Worm (Caenorhabditis elegans) whole organism, L1 larva: ENCODE results near the gene acr-15.
"Not testable (repeated sequence)": the region's sequence is repeated elsewhere in the genome, so short reads cannot be mapped to it uniquely, and the experiment has no call there.

Experiments
- ceh-63 ChIP-seq: fragments of 200-800 bp; sonication (Bioruptor generic); optimal IDR thresholded peaks from 2 replicates; lab custom pipeline; 2018; ENCODE audit warnings: mild to moderate bottlenecking, missing genetic modification characterization, missing compliant biosample characterization
- elt-2 ChIP-seq: sonication (generic microtip); optimal IDR thresholded peaks from 2 replicates; lab custom pipeline; 2016; ENCODE audit warnings: missing genetic modification characterization, mild to moderate bottlenecking, inconsistent platforms, missing compliant biosample characterization, missing genetic modification reagents
- elt-3 ChIP-seq, 6 experiments: fragments of 150-350 bp in 1 of 6; sonication (generic microtip); optimal IDR thresholded peaks; 2 replicates each; lab custom pipeline; 2017 to 2018; ENCODE audit warnings: missing biosample characterization in 6 of 6, missing genetic modification characterization in 6 of 6, inconsistent platforms in 1 of 6
- jun-1 ChIP-seq: fragments of 150-350 bp; optimal IDR thresholded peaks from 2 replicates; lab custom pipeline; 2014; ENCODE audit warnings: missing biosample characterization, missing genetic modification reagents, missing genetic modification characterization
- lsy-2 ChIP-seq, 2 experiments: fragments of 150-350 bp; optimal IDR thresholded peaks; 2 replicates each; lab custom pipeline; 2014; ENCODE audit warnings: missing biosample characterization in 2 of 2, missing genetic modification characterization in 2 of 2
- skn-1 ChIP-seq: fragments of 150-350 bp; optimal IDR thresholded peaks from 2 replicates; lab custom pipeline; 2014; ENCODE audit warnings: missing biosample characterization, missing genetic modification characterization
- unc-130 ChIP-seq: fragments of 150-350 bp; optimal IDR thresholded peaks from 2 replicates; lab custom pipeline; 2017; ENCODE audit warnings: missing biosample characterization, missing genetic modification characterization, inconsistent platforms
- xbp-1 ChIP-seq: sonication (generic microtip); optimal IDR thresholded peaks from 2 replicates; lab custom pipeline; 2016; ENCODE audit warnings: missing genetic modification characterization, missing compliant biosample characterization
- zag-1 ChIP-seq: fragments of 150-350 bp; optimal IDR thresholded peaks from 2 replicates; lab custom pipeline; 2014; ENCODE audit warnings: missing biosample characterization, missing genetic modification characterization
- ztf-11 ChIP-seq, 2 experiments: sonication (generic microtip); optimal IDR thresholded peaks; 2 replicates each; lab custom pipeline; 2016 to 2017; ENCODE audit warnings: missing genetic modification characterization in 2 of 2, missing biosample characterization in 1 of 2, missing compliant biosample characterization in 1 of 2

ce11 chrV:8574762-8575161 is 22.3 kb downstream of the acr-15 start, which contains the start of gene F25G6.1:
- TF ChIP-seq skn-1 (tag; lab: Kevin White, UChicago); elt-3 (tag; optimal IDR thresholded peaks at IDR 0.05; lab: Kevin White, UChicago); ceh-63 (GFP tag; lab: Kevin White, UChicago); xbp-1 (tag; lab: Kevin White, UChicago); ztf-11 (tag; optimal IDR thresholded peaks at IDR 0.05; lab: Kevin White, UChicago); lsy-2 (tag; optimal IDR thresholded peaks at IDR 0.05; lab: Kevin White, UChicago); jun-1 (tag; lab: Kevin White, UChicago); elt-2 (tag; lab: Kevin White, UChicago); unc-130; zag-1 (tag; lab: Kevin White, UChicago): not testable (repeated sequence)
